Fruit fly (Drosophila melanogaster) whole organism, pupa: ENCODE results near the gene CG7296.

Experiments
- CG14655 ChIP-seq: fragments of 200-800 bp; sonication (Bioruptor generic); optimal IDR thresholded peaks from 3 replicates; lab custom pipeline; 2017; ENCODE audit warnings: mild to moderate bottlenecking, missing biosample characterization, missing genetic modification reagents, missing genetic modification characterization
- CG15710 ChIP-seq: fragments of 200-800 bp; sonication (Bioruptor generic); optimal IDR thresholded peaks from 2 replicates; lab custom pipeline; 2018; ENCODE audit warnings: missing biosample characterization, mild to moderate bottlenecking, missing genetic modification characterization, moderate library complexity
- CG17806 ChIP-seq: fragments of 200-800 bp; sonication (Bioruptor generic); optimal IDR thresholded peaks from 2 replicates; lab custom pipeline; 2018; ENCODE audit warnings: missing biosample characterization, mild to moderate bottlenecking, missing genetic modification characterization, moderate library complexity
- CG32121 ChIP-seq: fragments of 200-800 bp; sonication (Bioruptor generic); IDR thresholded peaks from 2 replicates; pipeline ENCODE4 v1.3.6; 2022; ENCODE audit warnings: missing biosample characterization, missing genetic modification characterization
- D1 ChIP-seq: fragments of 200-800 bp; sonication (Bioruptor generic); optimal IDR thresholded peaks from 2 replicates; lab custom pipeline; 2018; ENCODE audit warnings: missing biosample characterization, mild to moderate bottlenecking, missing genetic modification characterization, moderate library complexity
- Snoo ChIP-seq: fragments of 200-800 bp; sonication (Bioruptor generic); optimal IDR thresholded peaks from 3 replicates; lab custom pipeline; 2017; ENCODE audit warnings: missing biosample characterization, mild to moderate bottlenecking, missing genetic modification characterization, inconsistent platforms
- fd96Ca ChIP-seq: fragments of 200-800 bp; sonication (Bioruptor generic); IDR thresholded peaks from 3 replicates; pipeline ENCODE4 v1.3.6; 2022; ENCODE audit warnings: missing biosample characterization, missing genetic modification characterization
- gl ChIP-seq: fragments of 200-800 bp; sonication (Bioruptor generic); optimal IDR thresholded peaks from 2 replicates; lab custom pipeline; 2018; ENCODE audit warnings: missing biosample characterization, mild to moderate bottlenecking, missing genetic modification characterization

DNA sequence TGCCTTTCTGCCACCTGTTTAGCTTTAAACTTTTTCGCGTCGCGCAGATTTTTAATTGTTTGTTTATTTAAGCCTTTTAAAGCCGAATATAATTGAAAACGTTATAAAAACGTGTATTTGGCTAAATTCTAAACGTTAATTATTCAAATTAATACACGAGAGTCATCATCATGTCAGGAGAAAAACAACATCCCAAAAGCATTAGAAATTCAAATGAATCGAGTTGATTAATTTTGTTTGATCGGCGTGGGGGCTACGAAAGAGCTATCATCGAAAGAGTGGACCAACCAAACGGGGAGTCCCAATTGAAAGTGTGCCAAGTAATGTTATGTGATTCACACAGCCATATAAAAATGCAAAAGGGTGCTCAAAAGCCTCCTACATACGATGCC, 924 bp upstream of the CG7296 start:
- no peak for TF ChIP-seq Snoo (tag; lab: Kevin White, UChicago)
- TF ChIP-seq gl (tag; lab: Kevin White, UChicago): no peak
- TF ChIP-seq D1 (tag; lab: Kevin White, UChicago): no peak
- no peak for TF ChIP-seq CG15710
- no peak for TF ChIP-seq CG32121
- no peak for TF ChIP-seq CG14655 (GFP tag; lab: Kevin White, UChicago)
- TF ChIP-seq CG17806 (tag; lab: Kevin White, UChicago): no peak
- TF ChIP-seq fd96Ca (GFP tag; lab: Robert Waterston, UW): no peak
